Worm (Caenorhabditis elegans) whole organism, mixed stage, embryonic: ENCODE measurements around the gene irg-8.

Experiments used
- M03D4.4 ChIP-seq: sonication (generic microtip); optimal IDR thresholded peaks from 2 replicates; lab custom pipeline; 2017; ENCODE audit warnings: mild to moderate bottlenecking, missing genetic modification characterization, missing compliant biosample characterization
- bed-3 ChIP-seq: fragments of 200-800 bp; sonication (Bioruptor generic); optimal IDR thresholded peaks from 3 replicates; lab custom pipeline; 2018; ENCODE audit warnings: mild to moderate bottlenecking, missing genetic modification characterization, moderate library complexity, missing compliant biosample characterization
- blmp-1 ChIP-seq: fragments of 150-350 bp; optimal IDR thresholded peaks from 2 replicates; lab custom pipeline; 2014; ENCODE audit warnings: missing biosample characterization, missing genetic modification characterization
- ceh-39 ChIP-seq: fragments of 150-350 bp; optimal IDR thresholded peaks from 2 replicates; lab custom pipeline; 2014; ENCODE audit warnings: missing biosample characterization, missing genetic modification characterization
- ceh-43 ChIP-seq: fragments of 200-800 bp; sonication (Bioruptor generic); optimal IDR thresholded peaks from 2 replicates; lab custom pipeline; 2018; ENCODE audit warnings: mild to moderate bottlenecking, missing genetic modification characterization, moderate library complexity, missing compliant biosample characterization
- ceh-83 ChIP-seq: fragments of 200-800 bp; sonication (Bioruptor generic); optimal IDR thresholded peaks from 2 replicates; lab custom pipeline; 2018; ENCODE audit warnings: mild to moderate bottlenecking, missing genetic modification characterization, missing compliant biosample characterization
- ces-1 ChIP-seq: fragments of 150-350 bp; optimal IDR thresholded peaks from 2 replicates; lab custom pipeline; 2014; ENCODE audit warnings: missing biosample characterization, missing genetic modification reagents, missing genetic modification characterization
- drap-1 ChIP-seq: fragments of 200-800 bp; sonication (Bioruptor generic); optimal IDR thresholded peaks from 3 replicates; lab custom pipeline; 2018; ENCODE audit warnings: mild to moderate bottlenecking, missing genetic modification characterization, missing compliant biosample characterization
- elt-1 ChIP-seq: sonication (generic microtip); optimal IDR thresholded peaks from 2 replicates; lab custom pipeline; 2017; ENCODE audit warnings: missing genetic modification characterization, mild to moderate bottlenecking, missing compliant biosample characterization, antibody characterized with exemption, moderate library complexity, borderline replicate concordance; ENCODE audit not compliant: insufficient read depth
- elt-3 ChIP-seq: fragments of 150-350 bp; optimal IDR thresholded peaks from 2 replicates; lab custom pipeline; 2014; ENCODE audit warnings: missing biosample characterization, missing genetic modification characterization
- flh-1 ChIP-seq: fragments of 200-800 bp; sonication (Bioruptor generic); optimal IDR thresholded peaks from 2 replicates; lab custom pipeline; 2018; ENCODE audit warnings: mild to moderate bottlenecking, missing genetic modification characterization, moderate library complexity, missing compliant biosample characterization
- ham-2 ChIP-seq: fragments of 200-800 bp; sonication (Bioruptor generic); optimal IDR thresholded peaks from 2 replicates; lab custom pipeline; 2018; ENCODE audit warnings: mild to moderate bottlenecking, missing genetic modification characterization, missing compliant biosample characterization
- hlh-1 ChIP-seq: fragments of 150-350 bp; optimal IDR thresholded peaks from 2 replicates; lab custom pipeline; 2014; ENCODE audit warnings: missing biosample characterization, missing genetic modification reagents, missing genetic modification characterization
- lin-13 ChIP-seq: fragments of 150-350 bp; optimal IDR thresholded peaks from 2 replicates; lab custom pipeline; 2014; ENCODE audit warnings: missing biosample characterization, missing genetic modification characterization
- lin-32 ChIP-seq: fragments of 200-800 bp; sonication (Bioruptor generic); optimal IDR thresholded peaks from 2 replicates; lab custom pipeline; 2018; ENCODE audit warnings: mild to moderate bottlenecking, missing genetic modification characterization, missing compliant biosample characterization
- mab-5 ChIP-seq: fragments of 150-350 bp; optimal IDR thresholded peaks from 2 replicates; lab custom pipeline; 2014; ENCODE audit warnings: missing biosample characterization, missing genetic modification characterization
- mep-1 ChIP-seq: fragments of 150-350 bp; optimal IDR thresholded peaks from 2 replicates; lab custom pipeline; 2017; ENCODE audit warnings: missing biosample characterization, missing genetic modification reagents, missing genetic modification characterization, inconsistent platforms
- mls-2 ChIP-seq: sonication (generic microtip); optimal IDR thresholded peaks from 2 replicates; lab custom pipeline; 2016; ENCODE audit warnings: mild to moderate bottlenecking, missing genetic modification characterization, moderate library complexity, missing compliant biosample characterization
- nhr-237 ChIP-seq: fragments of 150-350 bp; optimal IDR thresholded peaks from 2 replicates; lab custom pipeline; 2014; ENCODE audit warnings: missing biosample characterization, missing genetic modification characterization
- nhr-76 ChIP-seq: sonication (generic microtip); optimal IDR thresholded peaks from 2 replicates; lab custom pipeline; 2017; ENCODE audit warnings: missing biosample characterization, missing genetic modification characterization
- pha-4 ChIP-seq: fragments of 150-350 bp; optimal IDR thresholded peaks from 2 replicates; lab custom pipeline; 2018; ENCODE audit warnings: missing biosample characterization, missing genetic modification reagents, missing genetic modification characterization
- sem-2 ChIP-seq: fragments of 200-800 bp; sonication (Bioruptor generic); optimal IDR thresholded peaks from 2 replicates; lab custom pipeline; 2018; ENCODE audit warnings: mild to moderate bottlenecking, missing genetic modification characterization, missing compliant biosample characterization
- sptf-1 ChIP-seq: sonication (generic microtip); optimal IDR thresholded peaks from 2 replicates; lab custom pipeline; 2017; ENCODE audit warnings: mild to moderate bottlenecking, missing genetic modification characterization, moderate library complexity, missing compliant biosample characterization
- unc-120 ChIP-seq: sonication (generic microtip); optimal IDR thresholded peaks from 2 replicates; lab custom pipeline; 2017; ENCODE audit warnings: missing genetic modification characterization, missing compliant biosample characterization; ENCODE audit not compliant: poor library complexity, severe bottlenecking
- unc-39 ChIP-seq: fragments of 150-350 bp; optimal IDR thresholded peaks from 2 replicates; lab custom pipeline; 2014; ENCODE audit warnings: missing biosample characterization, missing genetic modification characterization
- unc-62 ChIP-seq: fragments of 150-350 bp; optimal IDR thresholded peaks from 2 replicates; lab custom pipeline; 2014; ENCODE audit warnings: missing biosample characterization, missing genetic modification reagents, missing genetic modification characterization
- zip-8 ChIP-seq: fragments of 150-350 bp; optimal IDR thresholded peaks from 2 replicates; lab custom pipeline; 2014; ENCODE audit warnings: missing biosample characterization, missing genetic modification characterization
- ztf-11 ChIP-seq: fragments of 150-350 bp; optimal IDR thresholded peaks from 2 replicates; lab custom pipeline; 2014; ENCODE audit warnings: missing biosample characterization, missing genetic modification characterization

irg-8 gene

ce11 chrV:459464-459863 lies 42.0 kb upstream of the irg-8 start, which contains the start of gene nhr-203:
Gene nhr-203, plus strand, starts transcription at chrV:459795.
- TF ChIP-seq hlh-1 (no peak), ztf-11 (tag; lab: Kevin White, UChicago) (no peak), unc-39 (tag; lab: Kevin White, UChicago) (no peak), sem-2 (GFP tag; lab: Kevin White, UChicago) (no peak), drap-1 (GFP tag; lab: Kevin White, UChicago) (no peak), sptf-1 (tag; lab: Kevin White, UChicago) (no peak), ceh-39 (no peak), blmp-1 (tag; lab: Kevin White, UChicago) (no peak)
- TF ChIP-seq, all 35 proteins: peak for 0

- TF ChIP-seq ceh-43 (GFP tag; lab: Kevin White, UChicago) (no peak), mls-2 (tag; lab: Kevin White, UChicago) (no peak), ham-2 (GFP tag; lab: Kevin White, UChicago) (no peak), unc-62 (no peak), pha-4 (tag; lab: Kevin White, UChicago) (no peak), ceh-83 (GFP tag; lab: Kevin White, UChicago) (no peak)
Observed at ce11 chrV:457839-458238, 40.3 kb upstream of the irg-8 start.

ce11 chrV:453569-453968 lies 36.1 kb upstream of the irg-8 start, which contains the start of gene nhr-98:
Gene nhr-98, plus strand, starts transcription at chrV:453869.
- TF ChIP-seq ceh-39 (no peak), unc-39 (tag; lab: Kevin White, UChicago) (no peak), ceh-43 (GFP tag; lab: Kevin White, UChicago) (no peak), blmp-1 (tag; lab: Kevin White, UChicago) (no peak), bed-3 (no peak), ces-1 (no peak), ztf-11 (tag; lab: Kevin White, UChicago) (no peak), M03D4.4 (tag; lab: Kevin White, UChicago) (no peak), elt-3 (no peak), elt-1 (tag; lab: Kevin White, UChicago) (no peak), unc-120 (tag; lab: Kevin White, UChicago) (no peak), lin-32 (GFP tag; lab: Kevin White, UChicago) (no peak), mep-1 (no peak), mab-5 (tag; lab: Kevin White, UChicago) (no peak), hlh-1 (no peak), ceh-83 (GFP tag; lab: Kevin White, UChicago) (no peak), zip-8 (tag; lab: Kevin White, UChicago) (no peak)

ce11 chrV:450757-451501 lies 33.4 kb upstream of the irg-8 start, which contains the start of gene nhr-123:
Gene nhr-123, plus strand, starts transcription at chrV:451451.
- no peak for TF ChIP-seq ham-2 (GFP tag; lab: Kevin White, UChicago)
- TF ChIP-seq lin-32 (GFP tag; lab: Kevin White, UChicago), result no peak
- no peak for TF ChIP-seq nhr-76
- TF ChIP-seq pha-4 (tag; lab: Kevin White, UChicago), result no peak
- TF ChIP-seq, all 35 proteins: peak for 0

- TF ChIP-seq sem-2 (GFP tag; lab: Kevin White, UChicago) (no peak), nhr-76 (no peak), unc-62 (no peak), drap-1 (GFP tag; lab: Kevin White, UChicago) (no peak), lin-13 (no peak), zip-8 (tag; lab: Kevin White, UChicago) (no peak), elt-1 (tag; lab: Kevin White, UChicago) (no peak), sptf-1 (tag; lab: Kevin White, UChicago) (no peak), ham-2 (GFP tag; lab: Kevin White, UChicago) (no peak), nhr-237 (no peak), mls-2 (tag; lab: Kevin White, UChicago) (no peak), flh-1 (GFP tag; lab: Kevin White, UChicago) (no peak)
- TF ChIP-seq, all 35 proteins: peak for 0
Observed at ce11 chrV:449685-450084, 32.2 kb upstream of the irg-8 start, which contains the start of gene M02H5.8. Gene M02H5.8, plus strand, starts transcription at chrV:449981.
